Fruit fly (Drosophila melanogaster) whole organism, embryonic: Measurements from ENCODE around the gene CG3097.

Experiments
- Adf1 ChIP-seq: fragments of 200-800 bp; sonication (Bioruptor generic); IDR thresholded peaks from 2 replicates; pipeline ENCODE4 v1.3.6; 2022; ENCODE audit warnings: missing biosample characterization, missing genetic modification characterization
- Aef1 ChIP-seq: fragments of 200-800 bp; sonication (Bioruptor generic); IDR thresholded peaks from 3 replicates; pipeline ENCODE4 v1.3.6; 2022; ENCODE audit warnings: missing biosample characterization, missing genetic modification characterization
- Asciz ChIP-seq: fragments of 200-800 bp; sonication (Bioruptor generic); optimal IDR thresholded peaks from 2 replicates; lab custom pipeline; 2017; ENCODE audit warnings: missing biosample characterization, mild to moderate bottlenecking, missing genetic modification characterization, missing genetic modification reagents
- Awh ChIP-seq: fragments of 200-800 bp; sonication (Bioruptor generic); IDR thresholded peaks from 2 replicates; pipeline ENCODE4, ENCODE4 v1.3.6; 2022; ENCODE audit warnings: missing biosample characterization, missing genetic modification characterization
- CG10431 ChIP-seq: fragments of 200-800 bp; sonication (Bioruptor generic); optimal IDR thresholded peaks from 3 replicates; lab custom pipeline; 2018; ENCODE audit warnings: missing biosample characterization, mild to moderate bottlenecking, missing genetic modification characterization
- CG10959 ChIP-seq: fragments of 200-800 bp; sonication (Bioruptor generic); IDR thresholded peaks from 2 replicates; pipeline ENCODE4 v1.3.6; 2022; ENCODE audit warnings: missing biosample characterization, missing genetic modification characterization
- CG11398 ChIP-seq: fragments of 200-800 bp; sonication (Bioruptor generic); optimal IDR thresholded peaks from 2 replicates; lab custom pipeline; 2016; ENCODE audit warnings: missing biosample characterization, missing genetic modification characterization
- CG11504 ChIP-seq: fragments of 200-800 bp; sonication (Bioruptor generic); optimal IDR thresholded peaks from 3 replicates; lab custom pipeline; 2019; ENCODE audit warnings: missing biosample characterization, mild to moderate bottlenecking, missing genetic modification characterization, moderate library complexity
- CG12236 ChIP-seq: fragments of 200-800 bp; sonication (Bioruptor generic); optimal IDR thresholded peaks from 2 replicates; lab custom pipeline; 2016; ENCODE audit warnings: missing biosample characterization, missing genetic modification characterization
- CG12769 ChIP-seq: fragments of 200-800 bp; sonication (Bioruptor generic); optimal IDR thresholded peaks from 2 replicates; lab custom pipeline; 2019; ENCODE audit warnings: missing biosample characterization, mild to moderate bottlenecking, missing genetic modification characterization, moderate library complexity
- CG12942 ChIP-seq: fragments of 200-800 bp; sonication (Bioruptor generic); optimal IDR thresholded peaks from 3 replicates; lab custom pipeline; 2016; ENCODE audit warnings: missing biosample characterization, missing genetic modification characterization
- CG13624 ChIP-seq: fragments of 200-800 bp; sonication (Bioruptor generic); optimal IDR thresholded peaks from 2 replicates; lab custom pipeline; 2016; ENCODE audit warnings: missing biosample characterization, missing genetic modification characterization
- CG14965 ChIP-seq: fragments of 200-800 bp; sonication (Bioruptor generic); optimal IDR thresholded peaks from 2 replicates; lab custom pipeline; 2016; ENCODE audit warnings: missing biosample characterization, missing genetic modification characterization, borderline replicate concordance
- CG1602 ChIP-seq: fragments of 200-800 bp; sonication (Bioruptor generic); optimal IDR thresholded peaks from 3 replicates; lab custom pipeline; 2016; ENCODE audit warnings: missing biosample characterization, missing genetic modification characterization
- CG17328 ChIP-seq: fragments of 200-800 bp; sonication (Bioruptor generic); IDR thresholded peaks from 2 replicates; pipeline ENCODE4 v1.3.6; 2022; ENCODE audit warnings: missing biosample characterization, missing genetic modification characterization
- CG17361 ChIP-seq: fragments of 200-800 bp; sonication (Bioruptor generic); IDR thresholded peaks from 3 replicates; pipeline ENCODE4 v1.3.6; 2022; ENCODE audit warnings: missing biosample characterization, missing genetic modification characterization
- CG17612 ChIP-seq: fragments of 200-800 bp; sonication (Bioruptor generic); IDR thresholded peaks from 2 replicates; pipeline ENCODE4 v1.3.6; 2022; ENCODE audit warnings: missing biosample characterization, missing genetic modification characterization
- CG17802 ChIP-seq: fragments of 200-800 bp; sonication (Bioruptor generic); optimal IDR thresholded peaks from 2 replicates; lab custom pipeline; 2018; ENCODE audit warnings: missing biosample characterization, mild to moderate bottlenecking, missing genetic modification characterization, moderate library complexity
- CG17829 ChIP-seq: fragments of 200-800 bp; optimal IDR thresholded peaks from 2 replicates; lab custom pipeline; 2019; ENCODE audit warnings: missing biosample characterization, mild to moderate bottlenecking, missing genetic modification characterization, moderate library complexity
- CG2889 ChIP-seq: fragments of 200-800 bp; sonication (Bioruptor generic); IDR thresholded peaks from 3 replicates; pipeline ENCODE4 v1.3.6; 2022; ENCODE audit warnings: missing biosample characterization, missing genetic modification characterization
- CG30431 ChIP-seq: fragments of 200-800 bp; sonication (Bioruptor generic); optimal IDR thresholded peaks from 2 replicates; lab custom pipeline; 2017; ENCODE audit warnings: missing biosample characterization, missing genetic modification characterization
- CG5953 ChIP-seq: fragments of 200-800 bp; sonication (Bioruptor generic); IDR thresholded peaks from 2 replicates; pipeline ENCODE4 v1.3.6; 2022; ENCODE audit warnings: missing biosample characterization, missing genetic modification characterization
- CG6272 ChIP-seq: fragments of 200-800 bp; sonication (Bioruptor generic); IDR thresholded peaks from 2 replicates; pipeline ENCODE4 v1.3.6; 2022; ENCODE audit warnings: missing biosample characterization, missing genetic modification characterization
- CG7372 ChIP-seq: fragments of 200-800 bp; sonication (Bioruptor generic); IDR thresholded peaks from 2 replicates; pipeline ENCODE4 v1.3.6; 2022; ENCODE audit warnings: missing biosample characterization, missing genetic modification characterization
- CG8765 ChIP-seq: fragments of 200-800 bp; sonication (Bioruptor generic); IDR thresholded peaks from 2 replicates; pipeline ENCODE4 v1.3.6; 2022; ENCODE audit warnings: missing biosample characterization, missing genetic modification characterization
- CG9215 ChIP-seq: fragments of 200-800 bp; sonication (Bioruptor generic); IDR thresholded peaks from 2 replicates; pipeline ENCODE4 v1.3.6; 2022; ENCODE audit warnings: missing biosample characterization, missing genetic modification characterization
- CG9817 ChIP-seq: fragments of 200-800 bp; sonication (Bioruptor generic); optimal IDR thresholded peaks from 2 replicates; lab custom pipeline; 2018; ENCODE audit warnings: missing biosample characterization, mild to moderate bottlenecking, missing genetic modification characterization, moderate library complexity
- Dref ChIP-seq: fragments of 200-800 bp; sonication (Bioruptor generic); IDR thresholded peaks from 2 replicates; pipeline ENCODE4 v1.3.6; 2022; ENCODE audit warnings: missing biosample characterization, missing genetic modification characterization
- Ets97D ChIP-seq: fragments of 200-800 bp; sonication (Bioruptor generic); optimal IDR thresholded peaks from 3 replicates; lab custom pipeline; 2016; ENCODE audit warnings: missing biosample characterization, missing genetic modification characterization
- Gug ChIP-seq: fragments of 200-800 bp; sonication (Bioruptor generic); IDR thresholded peaks from 4 replicates; pipeline ENCODE4 v1.3.6; 2022; ENCODE audit warnings: missing biosample characterization, missing genetic modification characterization
- HLH3B ChIP-seq: fragments of 200-800 bp; sonication (Bioruptor generic); IDR thresholded peaks from 2 replicates; pipeline ENCODE4 v1.3.6; 2022; ENCODE audit warnings: missing biosample characterization, missing genetic modification characterization
- NC2β ChIP-seq: fragments of 200-800 bp; sonication (Bioruptor generic); optimal IDR thresholded peaks from 2 replicates; lab custom pipeline; 2016; ENCODE audit warnings: missing biosample characterization, missing genetic modification characterization
- NfI ChIP-seq: fragments of 200-800 bp; sonication (Bioruptor generic); optimal IDR thresholded peaks from 3 replicates; lab custom pipeline; 2018; ENCODE audit warnings: missing biosample characterization, mild to moderate bottlenecking, missing genetic modification characterization, moderate library complexity
- Spps ChIP-seq: fragments of 200-800 bp; sonication (Bioruptor generic); optimal IDR thresholded peaks from 2 replicates; lab custom pipeline; 2018; ENCODE audit warnings: missing biosample characterization, mild to moderate bottlenecking, missing genetic modification characterization
- Taf1 ChIP-seq: fragments of 200-800 bp; sonication (Bioruptor generic); IDR thresholded peaks from 2 replicates; pipeline ENCODE4 v1.3.6; 2022; ENCODE audit warnings: missing biosample characterization, missing genetic modification characterization
- YL-1 ChIP-seq: fragments of 200-800 bp; sonication (Bioruptor generic); optimal IDR thresholded peaks from 3 replicates; lab custom pipeline; 2017; ENCODE audit warnings: missing biosample characterization, mild to moderate bottlenecking, missing genetic modification characterization
- btn ChIP-seq: fragments of 200-800 bp; sonication (Bioruptor generic); optimal IDR thresholded peaks from 2 replicates; lab custom pipeline; 2016; ENCODE audit warnings: missing biosample characterization, missing genetic modification characterization
- danr ChIP-seq: fragments of 200-800 bp; sonication (Bioruptor generic); IDR thresholded peaks from 2 replicates; pipeline ENCODE4 v1.3.6; 2022; ENCODE audit warnings: missing biosample characterization, missing genetic modification characterization
- dimm ChIP-seq: fragments of 200-800 bp; sonication (Bioruptor generic); IDR thresholded peaks from 2 replicates; pipeline ENCODE4 v1.3.6; 2022; ENCODE audit warnings: missing biosample characterization, missing genetic modification characterization
- dmrt99B ChIP-seq: fragments of 200-800 bp; sonication (Bioruptor generic); optimal IDR thresholded peaks from 2 replicates; lab custom pipeline; 2018; ENCODE audit warnings: missing biosample characterization, mild to moderate bottlenecking, missing genetic modification characterization, moderate library complexity
- gsb-n ChIP-seq: fragments of 200-800 bp; sonication (Bioruptor generic); optimal IDR thresholded peaks from 3 replicates; lab custom pipeline; 2018; ENCODE audit warnings: missing biosample characterization, mild to moderate bottlenecking, missing genetic modification characterization
- nau ChIP-seq: fragments of 200-800 bp; sonication (Bioruptor generic); optimal IDR thresholded peaks from 3 replicates; lab custom pipeline; 2017; ENCODE audit warnings: missing biosample characterization, mild to moderate bottlenecking, missing genetic modification characterization, missing genetic modification reagents
- nerfin-1 ChIP-seq: fragments of 200-800 bp; sonication (Bioruptor generic); optimal IDR thresholded peaks from 3 replicates; lab custom pipeline; 2019; ENCODE audit warnings: missing biosample characterization, mild to moderate bottlenecking, missing genetic modification characterization, moderate library complexity
- pho ChIP-seq: fragments of 200-800 bp; sonication (Bioruptor generic); optimal IDR thresholded peaks from 2 replicates; lab custom pipeline; 2016; ENCODE audit warnings: missing biosample characterization, missing genetic modification characterization
- rib ChIP-seq: fragments of 200-800 bp; sonication (Bioruptor generic); IDR thresholded peaks from 2 replicates; pipeline ENCODE4 v1.3.6; 2022; ENCODE audit warnings: missing biosample characterization, missing genetic modification characterization
- sd ChIP-seq: fragments of 200-800 bp; sonication (Bioruptor generic); optimal IDR thresholded peaks from 3 replicates; lab custom pipeline; 2018; ENCODE audit warnings: missing biosample characterization, mild to moderate bottlenecking, missing genetic modification characterization, moderate library complexity
- sob ChIP-seq: fragments of 200-800 bp; sonication (Bioruptor generic); IDR thresholded peaks from 2 replicates; pipeline ENCODE4 v1.3.6; 2022; ENCODE audit warnings: missing biosample characterization, missing genetic modification characterization
- sqz ChIP-seq: fragments of 200-800 bp; sonication (Bioruptor generic); optimal IDR thresholded peaks from 3 replicates; lab custom pipeline; 2018; ENCODE audit warnings: missing biosample characterization, mild to moderate bottlenecking, missing genetic modification characterization
- tll ChIP-seq, 2 experiments: fragments of 200-800 bp in 1 of 2; fragments of >200 bp in 1 of 2; sonication (Bioruptor generic) in 1 of 2; optimal IDR thresholded peaks; 2 replicates each; lab custom pipeline; 2017 to 2019; ENCODE audit warnings: missing biosample characterization in 2 of 2, missing genetic modification characterization in 2 of 2, mild to moderate bottlenecking in 1 of 2, moderate library complexity in 1 of 2

CG3097 gene

DNA sequence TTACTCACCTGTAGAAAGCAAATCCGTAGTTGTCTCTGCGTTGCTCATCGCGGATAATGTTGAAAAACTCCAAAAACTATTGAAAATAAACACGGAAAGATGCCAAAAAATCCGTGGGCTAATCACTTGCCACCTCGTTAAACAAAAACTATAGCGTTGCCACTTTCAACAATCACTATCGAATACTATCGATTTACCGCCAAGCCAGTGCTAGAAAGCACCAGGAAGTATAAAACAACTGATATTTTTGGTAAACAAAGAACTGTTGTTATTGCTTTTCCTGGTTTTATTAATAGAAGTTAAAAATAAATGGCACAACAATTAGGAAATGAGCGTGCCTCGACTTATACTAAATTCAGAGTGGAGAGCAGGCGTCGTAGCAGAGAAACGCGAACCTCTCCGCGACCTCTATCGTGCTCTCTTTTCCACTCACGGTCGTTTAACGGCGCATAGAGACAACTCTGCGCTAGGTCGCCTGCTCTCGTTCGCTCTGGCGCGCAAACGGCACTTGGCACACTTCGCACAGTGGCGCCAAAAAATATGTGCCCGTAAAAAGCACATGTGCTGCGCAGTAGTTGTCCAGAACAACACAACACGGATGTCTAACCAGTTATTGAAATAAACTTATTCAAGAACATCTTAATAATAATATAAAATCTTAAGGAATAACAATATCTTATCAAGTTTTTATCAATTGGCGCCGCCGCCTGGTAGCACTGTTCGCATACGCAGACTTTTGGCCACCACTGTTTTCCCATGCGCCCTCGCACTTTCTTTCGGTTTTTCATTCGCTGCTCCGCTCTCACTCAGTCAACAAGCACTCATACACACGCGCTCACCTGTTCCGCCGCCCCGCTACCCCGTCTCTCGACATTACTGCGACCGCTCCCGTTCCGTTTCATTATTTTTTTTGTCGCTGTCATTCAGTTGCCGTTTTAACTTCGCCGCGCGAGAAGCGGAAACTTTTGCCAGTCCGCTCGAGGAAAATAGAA lies 15.4 kb downstream of the CG3097 start, which contains the start of the genes lin-52 and CG15771 (continued):
- TF ChIP-seq CG17328 (GFP tag; lab: Robert Waterston, UW), result peak; percentile 91
- TF ChIP-seq CG5953 (GFP tag; lab: Robert Waterston, UW), result peak; percentile 79; the same call in 1 of the 2 replicates
- TF ChIP-seq CG14965, result no peak
- peak; percentile 82 for TF ChIP-seq CG8765 (GFP tag; lab: Robert Waterston, UW)
- TF ChIP-seq Dref (GFP tag; lab: Robert Waterston, UW), result peak; percentile 69
- TF ChIP-seq CG12942 (GFP tag; lab: Kevin White, UChicago), result peak; percentile 86
- peak; percentile 78 for TF ChIP-seq CG13624 (GFP tag; lab: Kevin White, UChicago)
- TF ChIP-seq pho, result peak; percentile 50
- peak; percentile 94 for TF ChIP-seq CG7372 (GFP tag; lab: Robert Waterston, UW)
- peak; percentile 97 for TF ChIP-seq YL-1
- peak; percentile 93 for TF ChIP-seq HLH3B (GFP tag; lab: Robert Waterston, UW)
- TF ChIP-seq CG10431 (GFP tag; lab: Kevin White, UChicago), result peak; percentile 87
- peak; percentile 84; the same call in 1 of the 2 replicates for TF ChIP-seq dimm
- TF ChIP-seq Taf1, result peak; percentile 93
- TF ChIP-seq CG11504 (tag; lab: Kevin White, UChicago), result peak; percentile 94
- peak; percentile 96 for TF ChIP-seq sqz (GFP tag; lab: Kevin White, UChicago)
- peak; percentile 90 for TF ChIP-seq Awh (GFP tag; lab: Robert Waterston, UW)
- TF ChIP-seq CG9215 (GFP tag; lab: Robert Waterston, UW), result peak; percentile 96
- TF ChIP-seq danr (GFP tag; lab: Robert Waterston, UW), result peak; percentile 93
- peak; percentile 93 for TF ChIP-seq CG17361 (GFP tag; lab: Robert Waterston, UW)
- TF ChIP-seq btn, result peak; percentile 3
- peak; percentile 74 for TF ChIP-seq sd (tag; lab: Kevin White, UChicago)
- TF ChIP-seq sob (GFP tag; lab: Robert Waterston, UW), result peak; percentile 95
- TF ChIP-seq CG11398 (GFP tag; lab: Kevin White, UChicago), result no peak
- peak; percentile 91 for TF ChIP-seq Asciz
- peak; percentile 95 for TF ChIP-seq Aef1 (GFP tag; lab: Robert Waterston, UW)
- TF ChIP-seq NC2β (GFP tag; lab: Kevin White, UChicago), result peak; percentile 28
- TF ChIP-seq CG12236 (GFP tag; lab: Kevin White, UChicago), result peak; percentile 22
- TF ChIP-seq CG17802 (tag; lab: Kevin White, UChicago), result peak; percentile 44
- peak; percentile 91 for TF ChIP-seq gsb-n (tag; lab: Kevin White, UChicago)
- TF ChIP-seq CG17829 (tag; lab: Kevin White, UChicago), result peak; percentile 96
- peak; percentile 97 for TF ChIP-seq dmrt99B (tag; lab: Kevin White, UChicago)
- peak; percentile 95 for TF ChIP-seq Gug (GFP tag; lab: Robert Waterston, UW)
- peak; percentile 96 for TF ChIP-seq CG12769 (tag; lab: Kevin White, UChicago)
- peak; percentile 95 for TF ChIP-seq nau (GFP tag; lab: Kevin White, UChicago)
- TF ChIP-seq CG2889 (GFP tag; lab: Robert Waterston, UW), result peak; percentile 86
- TF ChIP-seq Ets97D (GFP tag; lab: Kevin White, UChicago), result peak; percentile 65
- peak in 1 of 2 experiments; percentile 15 for TF ChIP-seq tll (GFP tag; optimal IDR thresholded peaks at IDR 0.05; lab: Kevin White, UChicago)
- TF ChIP-seq nerfin-1 (tag; lab: Kevin White, UChicago), result peak; percentile 91
- TF ChIP-seq CG6272 (GFP tag; lab: Robert Waterston, UW), result peak; percentile 87
- peak; percentile 94 for TF ChIP-seq NfI (GFP tag; lab: Kevin White, UChicago)
- peak; percentile 84 for TF ChIP-seq CG1602 (GFP tag; lab: Kevin White, UChicago)
- peak; percentile 91 for TF ChIP-seq rib (GFP tag; lab: Robert Waterston, UW)
- peak; percentile 90 for TF ChIP-seq CG30431
- TF ChIP-seq CG17612, result peak; percentile 76
- TF ChIP-seq CG9817 (tag; lab: Kevin White, UChicago), result peak; percentile 95
- TF ChIP-seq Adf1 (GFP tag; lab: Robert Waterston, UW), result peak; percentile 86
- TF ChIP-seq Spps (tag; lab: Kevin White, UChicago), result peak; percentile 84
- peak; percentile 88 for TF ChIP-seq CG10959
